Worm (Caenorhabditis elegans) whole organism, midembryonic: ENCODE results near the gene nas-14.

Experiments used
- T22C8.4 ChIP-seq: fragments of 200-800 bp; sonication (Bioruptor generic); IDR thresholded peaks from 2 replicates; pipeline ENCODE4 v1.3.6; 2022; ENCODE audit warnings: missing genetic modification characterization, missing compliant biosample characterization
- flt-1 ChIP-seq: fragments of 200-800 bp; sonication (Bioruptor generic); IDR thresholded peaks from 2 replicates; pipeline ENCODE4 v1.3.6; 2022; ENCODE audit warnings: missing genetic modification characterization, missing compliant biosample characterization
- med-1 ChIP-seq: sonication (generic microtip); optimal IDR thresholded peaks from 2 replicates; lab custom pipeline; 2017; ENCODE audit warnings: missing genetic modification characterization, mild to moderate bottlenecking, missing compliant biosample characterization, antibody characterized with exemption, missing genetic modification reagents; ENCODE audit not compliant: insufficient read depth
- ref-1 ChIP-seq: fragments of 200-800 bp; sonication (Bioruptor generic); conservative IDR thresholded peaks from 2 replicates; pipeline ENCODE4 v1.3.6; 2022; ENCODE audit warnings: missing genetic modification reagents, missing genetic modification characterization, missing compliant biosample characterization
- ztf-29 ChIP-seq: fragments of 200-800 bp; sonication (Bioruptor generic); IDR thresholded peaks from 2 replicates; pipeline ENCODE4 v1.3.6; 2022; ENCODE audit warnings: missing genetic modification reagents, missing genetic modification characterization, missing compliant biosample characterization

DNA sequence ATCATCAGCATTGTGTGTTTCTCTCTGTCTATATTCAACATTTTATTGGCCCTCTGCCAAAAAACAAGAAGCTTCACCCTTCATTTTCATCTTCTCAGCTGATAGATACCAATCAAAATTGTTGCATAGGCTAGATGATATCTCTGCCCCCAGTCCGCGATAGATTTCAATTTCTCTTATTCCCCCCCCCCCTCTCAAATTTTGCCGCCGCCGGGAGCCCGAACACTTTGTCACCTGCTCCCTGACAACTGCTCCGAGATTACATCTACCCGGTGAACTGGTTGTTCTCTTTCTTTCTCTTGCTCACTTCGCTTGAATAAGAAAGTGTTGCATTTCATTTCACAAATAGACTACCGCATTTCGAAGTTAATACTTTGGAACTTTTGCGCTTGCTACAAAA is 44.3 kb upstream of the nas-14 start:
- TF ChIP-seq flt-1 (no peak), ref-1 (GFP tag; lab: Robert Waterston, UW) (no peak), T22C8.4 (no peak), ztf-29 (no peak), med-1 (GFP tag; lab: Kevin White, UChicago) (no peak)
